Worm (Caenorhabditis elegans) whole organism, L4 larva: ENCODE measurements around the gene F38E9.6.

ENCODE experiments used
- ama-1 ChIP-seq: fragments of 150-350 bp; optimal IDR thresholded peaks from 2 replicates; lab custom pipeline; 2014; ENCODE audit warnings: inconsistent platforms, mixed read lengths
- ceh-82 ChIP-seq: sonication (generic microtip); optimal IDR thresholded peaks from 2 replicates; lab custom pipeline; 2017; ENCODE audit warnings: missing biosample characterization, missing genetic modification characterization
- daf-16 ChIP-seq, 3 experiments: sonication (generic microtip); optimal IDR thresholded peaks; 2 replicates each; lab custom pipeline; 2016 to 2017; ENCODE audit warnings: missing genetic modification characterization in 3 of 3, missing genetic modification reagents in 3 of 3, mild to moderate bottlenecking in 2 of 3, missing compliant biosample characterization in 2 of 3, missing biosample characterization in 1 of 3, moderate library complexity in 1 of 3
- dmd-6 ChIP-seq: fragments of 200-800 bp; sonication (Bioruptor generic); IDR thresholded peaks from 2 replicates; pipeline ENCODE4 v1.3.6; 2022; ENCODE audit warnings: missing genetic modification reagents, missing genetic modification characterization, missing compliant biosample characterization
- fos-1 ChIP-seq: fragments of 150-350 bp; optimal IDR thresholded peaks from 2 replicates; lab custom pipeline; 2014; ENCODE audit warnings: missing biosample characterization, missing genetic modification characterization
- hif-1 ChIP-seq, 2 experiments: sonication (generic microtip); optimal IDR thresholded peaks; 2 replicates each; lab custom pipeline; 2016 to 2017; ENCODE audit warnings: missing compliant biosample characterization in 2 of 2, missing genetic modification characterization in 2 of 2, missing genetic modification reagents in 2 of 2, missing genotype in 2 of 2, mild to moderate bottlenecking in 1 of 2
- jun-1 ChIP-seq: fragments of 150-350 bp; optimal IDR thresholded peaks from 2 replicates; lab custom pipeline; 2014; ENCODE audit warnings: missing biosample characterization, missing genetic modification reagents, missing genetic modification characterization
- lin-1 ChIP-seq: fragments of 200-800 bp; sonication (Bioruptor generic); IDR thresholded peaks from 2 replicates; pipeline ENCODE4 v1.3.6; 2022; ENCODE audit warnings: missing genetic modification reagents, missing genetic modification characterization, missing compliant biosample characterization
- lin-13 ChIP-seq: fragments of 150-350 bp; optimal IDR thresholded peaks from 2 replicates; lab custom pipeline; 2014; ENCODE audit warnings: missing biosample characterization, missing genetic modification reagents, missing genetic modification characterization
- lin-29 ChIP-seq: fragments of 200-800 bp; sonication (Bioruptor generic); IDR thresholded peaks from 2 replicates; pipeline ENCODE4 v1.3.6; 2022; ENCODE audit warnings: missing genetic modification reagents, missing genetic modification characterization, missing compliant biosample characterization
- madf-5 ChIP-seq, 2 experiments: fragments of 200-800 bp; sonication (Bioruptor generic); IDR thresholded peaks; 2 replicates each; pipeline ENCODE4 v1.3.6; 2022; ENCODE audit warnings: missing compliant biosample characterization in 2 of 2, missing genetic modification characterization in 2 of 2
- madf-9 ChIP-seq: fragments of 200-800 bp; sonication (Bioruptor generic); conservative IDR thresholded peaks from 2 replicates; pipeline ENCODE4 v1.3.6; 2022; ENCODE audit warnings: missing genetic modification reagents, missing genetic modification characterization, missing compliant biosample characterization
- unc-62 ChIP-seq, 3 experiments: fragments of 150-350 bp in 1 of 3; sonication (generic microtip); optimal IDR thresholded peaks in 2 of 3; peaks in 1 of 3; 1 replicate in 1 of 3; 2 replicates in 2 of 3; lab custom pipeline; 2014 to 2017; ENCODE audit warnings: missing biosample characterization in 3 of 3, missing genetic modification characterization in 3 of 3, missing genetic modification reagents in 3 of 3, missing genotype in 1 of 3

DNA sequence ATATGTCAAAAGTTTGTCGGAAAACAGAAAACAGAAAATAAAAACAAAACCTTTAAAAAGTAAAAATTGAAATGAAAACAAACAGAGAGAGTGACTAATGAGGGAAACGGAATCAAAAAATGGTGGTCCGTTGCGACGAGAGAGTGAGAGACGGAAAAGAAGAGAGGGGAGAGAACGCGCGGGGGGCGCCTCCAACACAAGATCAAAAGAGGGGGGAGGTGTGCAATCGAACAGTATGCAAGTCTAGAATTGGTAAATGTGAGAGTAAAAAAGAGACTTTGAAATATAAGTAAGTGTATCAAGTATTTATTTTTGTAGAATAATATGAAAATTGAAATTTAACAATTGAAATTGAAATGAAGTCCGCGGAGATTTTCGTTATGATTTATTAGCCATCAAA lies 13.8 kb upstream of the F38E9.6 start:
- TF ChIP-seq ama-1 (lab: Kevin White, UChicago) = no peak
- TF ChIP-seq ceh-82 (tag; lab: Kevin White, UChicago) = no peak
- TF ChIP-seq daf-16 (GFP tag; optimal IDR thresholded peaks at IDR 0.05; lab: Kevin White, UChicago) = no peak
- no peak for TF ChIP-seq daf-16 (tag; optimal IDR thresholded peaks at IDR 0.05; lab: Kevin White, UChicago)
- TF ChIP-seq jun-1 (tag; lab: Kevin White, UChicago) = no peak
- TF ChIP-seq madf-9 (GFP tag; lab: Robert Waterston, UW) = no peak
- TF ChIP-seq lin-1 (GFP tag; lab: Robert Waterston, UW) = no peak
- TF ChIP-seq lin-13 (GFP tag; lab: Kevin White, UChicago) = no peak
- TF ChIP-seq dmd-6 = no peak
- TF ChIP-seq madf-5 (GFP tag; IDR thresholded peaks at IDR 0.05; lab: Robert Waterston, UW) = no peak
- no peak for TF ChIP-seq fos-1
- no peak for TF ChIP-seq lin-29 (GFP tag; lab: Robert Waterston, UW)
- TF ChIP-seq hif-1 (tag; optimal IDR thresholded peaks at IDR 0.05; lab: Kevin White, UChicago) = no peak
- no peak for TF ChIP-seq unc-62 (GFP tag; optimal IDR thresholded peaks at IDR 0.05 in 1 of 2; lab: Kevin White, UChicago)
- no peak for TF ChIP-seq unc-62 (tag; optimal IDR thresholded peaks at IDR 0.05; lab: Kevin White, UChicago)
